Worm (Caenorhabditis elegans) whole organism, L4/young adult: Measurements from ENCODE around the gene M04D8.8.

Experiments
- W03F9.2 ChIP-seq: fragments of 150-350 bp; optimal IDR thresholded peaks from 2 replicates; lab custom pipeline; 2014; ENCODE audit warnings: missing biosample characterization, missing genetic modification characterization
- dao-5 ChIP-seq: sonication (generic microtip); optimal IDR thresholded peaks from 2 replicates; lab custom pipeline; 2016; ENCODE audit warnings: missing genotype, missing genetic modification characterization, moderate library complexity, missing compliant biosample characterization
- him-1 ChIP-seq: sonication (generic microtip); optimal IDR thresholded peaks from 2 replicates; lab custom pipeline; 2016; ENCODE audit warnings: missing genotype, missing genetic modification reagents, missing genetic modification characterization, missing compliant biosample characterization

The M04D8.8 gene

DNA sequence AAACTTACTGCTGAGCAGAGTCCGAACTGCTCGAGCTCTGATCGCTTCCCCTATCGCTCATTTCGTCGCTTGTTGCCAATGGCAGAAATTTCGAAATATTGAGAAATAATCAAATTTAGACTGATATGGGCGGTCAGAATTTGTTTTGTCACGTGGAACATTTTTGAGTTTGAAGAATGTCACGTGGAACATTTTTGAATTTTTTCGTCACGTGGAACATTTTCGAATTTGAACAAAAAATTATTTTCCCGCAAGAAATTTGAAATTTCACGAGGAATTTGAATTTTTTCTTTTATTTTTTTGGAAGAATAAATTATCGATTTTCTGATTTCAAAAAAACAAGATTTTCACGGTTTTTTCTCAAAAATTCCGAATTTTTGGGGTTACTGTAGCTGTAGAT, 23.9 kb upstream of the M04D8.8 start, which contains the start of gene fbxa-155:
fbxa-155 (minus strand) TSS at position 101 of the 400 bp plus-strand sequence.
- no peak for TF ChIP-seq him-1 (tag; lab: Kevin White, UChicago)
- TF ChIP-seq W03F9.2 (tag; lab: Kevin White, UChicago), result no peak
- TF ChIP-seq dao-5 (tag; lab: Kevin White, UChicago), result no peak

ce11 chrIII:10012136-10012535, 21.8 kb upstream of the M04D8.8 start, which contains the start of gene C05B5.16:
Gene C05B5.16 (plus strand): TSS chrIII:10012436.
- TF ChIP-seq W03F9.2 (tag; lab: Kevin White, UChicago) (no peak), dao-5 (tag; lab: Kevin White, UChicago) (no peak), him-1 (tag; lab: Kevin White, UChicago) (no peak)

DNA sequence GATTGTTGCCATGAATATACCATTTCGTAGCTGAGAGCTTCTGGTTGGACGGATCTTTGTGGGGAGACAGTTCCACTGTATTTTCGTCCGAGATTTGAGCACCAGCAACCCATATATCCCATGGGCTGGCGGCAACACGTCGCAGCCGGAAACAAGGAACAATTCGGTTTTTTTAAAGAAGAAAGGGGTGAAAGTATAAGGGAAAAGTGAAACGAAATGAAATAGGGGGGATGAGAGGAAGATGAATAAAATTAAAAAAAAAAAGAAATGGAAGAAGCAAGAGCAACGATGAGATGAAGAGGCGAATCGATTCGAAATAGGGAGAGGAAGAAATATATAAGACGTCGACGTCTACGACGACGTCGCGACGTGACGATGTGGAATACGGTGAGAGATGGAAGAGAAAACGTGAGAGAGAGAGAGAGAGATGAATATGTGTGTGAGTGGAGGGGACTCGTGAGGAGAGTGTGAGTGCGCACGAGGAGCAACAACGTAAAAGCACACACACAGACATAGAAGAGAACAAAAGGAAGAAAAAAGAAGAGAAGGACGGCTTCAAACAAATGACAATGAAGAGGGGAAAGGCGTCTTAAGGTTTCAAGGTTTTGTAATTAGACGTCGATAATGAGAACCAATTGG, 17.4 kb upstream of the M04D8.8 start, which contains the start of gene rgs-1:
rgs-1 (minus strand) TSS at position 146 of the 639 bp plus-strand sequence.
- peak; percentile 68 for TF ChIP-seq him-1 (tag; lab: Kevin White, UChicago)
- peak; percentile 82 for TF ChIP-seq W03F9.2 (tag; lab: Kevin White, UChicago)
- TF ChIP-seq dao-5 (tag; lab: Kevin White, UChicago), result no peak

DNA sequence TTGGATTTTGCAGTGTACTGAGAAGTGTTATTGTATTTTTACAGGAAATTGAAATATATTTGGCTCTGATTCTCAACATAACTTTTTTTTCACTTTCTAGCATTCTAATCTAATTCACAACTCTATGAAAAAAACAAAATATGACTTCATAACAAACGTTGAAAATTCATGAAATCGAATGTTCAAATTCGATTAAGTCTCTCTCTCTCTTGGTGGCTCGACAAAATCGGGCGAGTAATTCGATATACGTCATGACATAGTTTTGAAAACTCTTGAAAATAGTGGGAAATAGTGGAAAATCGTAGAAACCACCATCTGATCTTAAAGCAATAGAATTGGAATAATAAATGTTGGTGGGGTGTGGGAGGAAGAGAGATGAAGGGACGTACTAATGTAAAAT, 16.0 kb upstream of the M04D8.8 start:
- TF ChIP-seq W03F9.2 (tag; lab: Kevin White, UChicago) (no peak), dao-5 (tag; lab: Kevin White, UChicago) (no peak), him-1 (tag; lab: Kevin White, UChicago) (no peak)

DNA sequence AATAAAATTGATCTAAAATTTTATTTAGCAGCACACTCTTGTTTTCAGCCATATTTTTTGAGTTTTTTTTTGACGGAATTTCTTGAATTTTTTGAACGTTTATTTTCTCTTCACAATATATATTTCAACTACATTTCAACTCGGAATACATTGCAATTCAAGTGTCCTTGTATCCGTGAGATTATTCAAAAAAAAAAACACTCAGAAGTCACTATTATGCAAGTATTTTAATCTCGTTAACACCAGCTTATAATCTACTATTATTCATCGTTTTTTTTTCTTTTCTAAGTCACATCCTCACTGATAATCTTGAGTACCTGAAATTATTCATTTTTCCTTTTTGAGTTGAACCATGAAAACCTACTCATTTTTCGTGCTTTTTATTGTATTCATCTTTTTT, 10.5 kb upstream of the M04D8.8 start, which contains the start of gene ins-21:
ins-21 (plus strand) TSS at position 301 of the 400 bp plus-strand sequence.
- TF ChIP-seq dao-5 (tag; lab: Kevin White, UChicago) (no peak), him-1 (tag; lab: Kevin White, UChicago) (no peak), W03F9.2 (tag; lab: Kevin White, UChicago) (no peak)

DNA sequence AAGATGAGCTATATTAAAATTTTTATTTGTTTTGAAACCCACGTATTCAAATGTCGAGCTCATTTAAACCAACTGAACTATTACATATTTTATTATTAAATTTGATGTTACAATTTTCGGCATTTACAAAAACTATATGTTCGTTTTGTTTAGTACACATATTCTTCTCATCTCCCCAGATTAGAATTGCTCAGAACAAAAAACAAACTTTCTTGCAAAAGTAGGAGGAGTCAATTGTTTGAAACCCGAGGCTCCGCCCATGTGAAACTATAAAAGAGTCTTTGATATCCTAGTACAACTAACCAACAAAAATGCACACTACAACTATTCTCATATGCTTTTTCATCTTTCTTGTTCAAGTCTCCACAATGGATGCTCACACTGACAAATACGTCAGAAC, 8.0 kb upstream of the M04D8.8 start, which contains the start of gene ins-22:
ins-22 (plus strand) TSS at position 301 of the 400 bp plus-strand sequence.
- TF ChIP-seq W03F9.2 (tag; lab: Kevin White, UChicago), result no peak
- no peak for TF ChIP-seq him-1 (tag; lab: Kevin White, UChicago)
- no peak for TF ChIP-seq dao-5 (tag; lab: Kevin White, UChicago)

- no peak for TF ChIP-seq dao-5 (tag; lab: Kevin White, UChicago)
- TF ChIP-seq him-1 (tag; lab: Kevin White, UChicago), result no peak
- no peak for TF ChIP-seq W03F9.2 (tag; lab: Kevin White, UChicago)
Observed at ce11 chrIII:10027947-10028346, 6.0 kb upstream of the M04D8.8 start, which contains the start of gene ins-23. Gene ins-23 (plus strand): TSS chrIII:10028247.

DNA sequence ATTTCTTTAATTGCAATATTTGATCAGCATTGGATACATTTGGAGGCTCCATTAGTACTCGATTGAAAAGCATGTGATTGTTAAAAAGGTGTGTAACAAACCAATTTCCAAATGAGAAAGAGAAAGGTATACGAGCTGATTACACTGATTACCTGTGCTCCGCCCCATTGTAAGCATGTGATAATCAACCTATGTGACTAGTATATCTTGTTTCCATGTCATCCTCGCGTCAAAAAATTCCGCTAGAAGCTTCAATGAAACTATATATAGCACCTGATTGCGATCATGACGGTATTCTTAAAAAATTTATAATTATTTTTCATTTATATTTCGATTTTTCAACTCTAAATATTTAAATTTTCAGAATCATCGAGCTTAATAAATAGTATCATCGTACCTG, 3.4 kb upstream of the M04D8.8 start, which contains the start of gene M04D8.4:
M04D8.4 (minus strand) TSS at position 101 of the 400 bp plus-strand sequence.
- TF ChIP-seq dao-5 (tag; lab: Kevin White, UChicago) (no peak), him-1 (tag; lab: Kevin White, UChicago) (no peak), W03F9.2 (tag; lab: Kevin White, UChicago) (no peak)

DNA sequence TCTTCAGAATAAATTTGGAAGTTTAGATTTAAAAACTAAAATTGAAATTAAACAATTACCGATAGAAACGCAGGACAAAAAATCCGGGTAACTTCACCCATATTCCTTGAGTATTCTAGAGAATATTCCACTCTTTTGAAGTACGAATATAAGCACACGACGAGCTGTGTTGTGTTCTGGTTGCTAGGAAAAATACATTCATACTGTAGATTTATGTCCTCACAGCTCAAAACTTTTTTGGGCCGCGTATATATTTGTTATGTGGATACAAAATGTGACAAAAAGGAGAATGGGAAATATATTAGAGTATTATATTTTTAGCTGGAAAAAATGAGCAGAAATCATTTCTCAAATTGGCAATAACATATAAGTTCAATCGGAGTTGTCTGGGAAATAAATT, 768 bp upstream of the M04D8.8 start, which contains the start of gene M04D8.5:
M04D8.5 (minus strand) TSS at position 101 of the 400 bp plus-strand sequence.
- TF ChIP-seq W03F9.2 (tag; lab: Kevin White, UChicago) (no peak), him-1 (tag; lab: Kevin White, UChicago) (no peak), dao-5 (tag; lab: Kevin White, UChicago) (no peak)

ce11 chrIII:10035783-10036182, 1.8 kb downstream of the M04D8.8 start, which contains the start of gene xbx-3:
Gene xbx-3 (plus strand): TSS chrIII:10035945.
- no peak for TF ChIP-seq W03F9.2 (tag; lab: Kevin White, UChicago)
- TF ChIP-seq him-1 (tag; lab: Kevin White, UChicago), result no peak
- TF ChIP-seq dao-5 (tag; lab: Kevin White, UChicago), result no peak

DNA sequence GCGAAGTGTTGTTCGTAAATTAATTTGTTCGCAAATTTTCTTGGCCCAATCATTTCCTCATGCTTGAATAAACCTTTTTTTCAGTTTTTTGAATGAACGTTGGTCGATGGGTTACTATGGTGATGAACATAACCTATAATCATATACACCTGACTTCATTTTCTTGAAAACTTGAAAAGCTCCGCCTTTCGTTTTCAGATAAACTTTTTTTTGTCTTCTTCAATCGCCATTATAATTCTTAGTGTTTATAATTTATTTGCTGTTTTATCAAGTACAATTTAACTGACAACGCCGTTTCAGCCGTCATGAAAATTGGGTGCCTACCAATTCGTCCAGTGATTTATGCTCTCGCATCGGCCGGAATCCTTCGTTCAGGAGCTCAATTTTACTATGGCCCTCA, 3.2 kb downstream of the M04D8.8 start, which contains the start of gene M04D8.7:
M04D8.7 (plus strand) TSS at position 301 of the 400 bp plus-strand sequence.
- TF ChIP-seq him-1 (tag; lab: Kevin White, UChicago) (no peak), W03F9.2 (tag; lab: Kevin White, UChicago) (no peak), dao-5 (tag; lab: Kevin White, UChicago) (no peak)

DNA sequence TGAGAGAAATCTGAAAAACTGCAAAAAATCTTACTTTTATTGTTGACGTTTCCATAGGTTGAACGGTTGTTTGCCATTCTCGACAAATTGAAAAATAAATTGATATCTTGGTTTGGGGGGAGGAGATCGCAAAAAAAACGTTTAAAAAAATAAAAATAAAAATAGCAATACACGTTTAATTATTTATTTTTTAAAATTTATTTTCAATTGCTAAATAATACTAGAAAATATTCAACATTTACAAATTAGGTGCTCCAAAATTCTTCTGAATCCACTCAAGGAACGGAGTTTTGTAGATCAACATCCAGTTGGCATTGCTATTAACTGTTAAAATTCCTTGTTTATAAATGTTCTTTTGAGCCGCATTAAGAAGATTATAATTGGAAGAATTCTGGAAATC, 6.0 kb downstream of the M04D8.8 start, which contains the start of gene T16G12.7:
T16G12.7 (minus strand) TSS at position 101 of the 400 bp plus-strand sequence.
- TF ChIP-seq dao-5 (tag; lab: Kevin White, UChicago) (no peak), W03F9.2 (tag; lab: Kevin White, UChicago) (no peak), him-1 (tag; lab: Kevin White, UChicago) (no peak)

ce11 chrIII:10049682-10050081, 15.7 kb downstream of the M04D8.8 start, which contains the start of gene T16G12.1:
Gene T16G12.1 (minus strand): TSS chrIII:10049857.
- TF ChIP-seq dao-5 (tag; lab: Kevin White, UChicago) (no peak), him-1 (tag; lab: Kevin White, UChicago) (no peak), W03F9.2 (tag; lab: Kevin White, UChicago) (no peak)
